Fruit fly (Drosophila melanogaster): Measurements from ENCODE around the gene GatC.

- TF ChIP-seq CG3032 (tag; optimal IDR thresholded peaks at IDR 0.05) = no peak
- TF ChIP-seq CG8632 (GFP tag; optimal IDR thresholded peaks at IDR 0.05) = no peak
- no peak for TF ChIP-seq OdsH (GFP tag; optimal IDR thresholded peaks at IDR 0.05)
- no peak for TF ChIP-seq acj6 (GFP tag; optimal IDR thresholded peaks at IDR 0.05)
- no peak for TF ChIP-seq Eip75B (GFP tag; optimal IDR thresholded peaks at IDR 0.05)
- TF ChIP-seq Sox15 (GFP tag; optimal IDR thresholded peaks at IDR 0.05) = no peak
- TF ChIP-seq achi (GFP tag; optimal IDR thresholded peaks at IDR 0.05) = no peak
- TF ChIP-seq Lpt (GFP tag; optimal IDR thresholded peaks at IDR 0.05) = peak; percentile 20
- no peak for TF ChIP-seq Hr38 (GFP tag; optimal IDR thresholded peaks at IDR 0.05)
- peak in 1 of 2 experiments; percentile 60 for TF ChIP-seq ss (GFP tag; optimal IDR thresholded peaks at IDR 0.05)
- no peak for TF ChIP-seq CG10631 (GFP tag; optimal IDR thresholded peaks at IDR 0.05)
- no peak for TF ChIP-seq eg (GFP tag; IDR thresholded peaks at IDR 0.05)
- no peak for TF ChIP-seq Sox14 (GFP tag; optimal IDR thresholded peaks at IDR 0.05)
- TF ChIP-seq CG11294 (GFP tag; IDR thresholded peaks at IDR 0.05) = no peak
Observed at dm6 chr2L:13837579-13837978, 4.7 kb upstream of the GatC start.
